Fruit fly (Drosophila melanogaster) whole organism, embryonic: ENCODE results near the gene Muc91C.

Experiments used
- Abd-B ChIP-seq: fragments of 200-800 bp; sonication (Bioruptor generic); optimal IDR thresholded peaks from 2 replicates; lab custom pipeline; 2018; ENCODE audit warnings: missing biosample characterization, mild to moderate bottlenecking, missing genetic modification characterization, moderate library complexity
- CG10431 ChIP-seq: fragments of 200-800 bp; sonication (Bioruptor generic); optimal IDR thresholded peaks from 3 replicates; lab custom pipeline; 2018; ENCODE audit warnings: missing biosample characterization, mild to moderate bottlenecking, missing genetic modification characterization
- CG11696 ChIP-seq: fragments of 200-800 bp; sonication (Bioruptor generic); IDR thresholded peaks from 2 replicates; pipeline ENCODE4 v1.3.6; 2022; ENCODE audit warnings: missing biosample characterization, missing genetic modification characterization
- CG12744 ChIP-seq: fragments of 200-800 bp; sonication (Bioruptor generic); optimal IDR thresholded peaks from 2 replicates; lab custom pipeline; 2016; ENCODE audit warnings: missing biosample characterization, missing genetic modification characterization
- CG13775 ChIP-seq: fragments of 200-800 bp; sonication (Bioruptor generic); optimal IDR thresholded peaks from 3 replicates; lab custom pipeline; 2017; ENCODE audit warnings: missing biosample characterization, mild to moderate bottlenecking, missing genetic modification characterization
- CG15269 ChIP-seq: fragments of 200-800 bp; sonication (Bioruptor generic); optimal IDR thresholded peaks from 2 replicates; lab custom pipeline; 2018; ENCODE audit warnings: missing biosample characterization, mild to moderate bottlenecking, missing genetic modification characterization, moderate library complexity
- CG16863 ChIP-seq: fragments of 200-800 bp; sonication (Bioruptor generic); optimal IDR thresholded peaks from 3 replicates; lab custom pipeline; 2016; ENCODE audit warnings: missing biosample characterization, missing genetic modification characterization
- CG17568 ChIP-seq: fragments of 200-800 bp; sonication (Bioruptor generic); optimal IDR thresholded peaks from 2 replicates; lab custom pipeline; 2018; ENCODE audit warnings: missing biosample characterization, mild to moderate bottlenecking, missing genetic modification characterization, moderate library complexity
- CG17829 ChIP-seq: fragments of 200-800 bp; optimal IDR thresholded peaks from 2 replicates; lab custom pipeline; 2019; ENCODE audit warnings: missing biosample characterization, mild to moderate bottlenecking, missing genetic modification characterization, moderate library complexity
- CG2712 ChIP-seq: fragments of 200-800 bp; optimal IDR thresholded peaks from 3 replicates; lab custom pipeline; 2019; ENCODE audit warnings: missing biosample characterization, mild to moderate bottlenecking, missing genetic modification characterization, moderate library complexity
- CG34376 ChIP-seq: fragments of 200-800 bp; sonication (Bioruptor generic); optimal IDR thresholded peaks from 2 replicates; lab custom pipeline; 2018; ENCODE audit warnings: missing biosample characterization, mild to moderate bottlenecking, missing genetic modification characterization
- CG3726 ChIP-seq: fragments of 200-800 bp; sonication (Bioruptor generic); IDR thresholded peaks from 3 replicates; pipeline ENCODE4, ENCODE4 v1.3.6; 2022; ENCODE audit warnings: missing biosample characterization, missing genetic modification characterization
- CG6254 ChIP-seq: fragments of 200-800 bp; sonication (Bioruptor generic); optimal IDR thresholded peaks from 3 replicates; lab custom pipeline; 2017; ENCODE audit warnings: mild to moderate bottlenecking, missing biosample characterization, missing genetic modification reagents, missing genetic modification characterization
- CG7786 ChIP-seq: fragments of 200-800 bp; sonication (Bioruptor generic); optimal IDR thresholded peaks from 2 replicates; lab custom pipeline; 2016; ENCODE audit warnings: missing biosample characterization, missing genetic modification characterization
- CG7928 ChIP-seq: fragments of 200-800 bp; sonication (Bioruptor generic); optimal IDR thresholded peaks from 2 replicates; lab custom pipeline; 2017; ENCODE audit warnings: missing biosample characterization, mild to moderate bottlenecking, missing genetic modification characterization
- CG8281 ChIP-seq: fragments of 200-800 bp; sonication (Bioruptor generic); optimal IDR thresholded peaks from 2 replicates; lab custom pipeline; 2018; ENCODE audit warnings: missing biosample characterization, mild to moderate bottlenecking, missing genetic modification characterization, moderate library complexity
- CG9215 ChIP-seq: fragments of 200-800 bp; sonication (Bioruptor generic); IDR thresholded peaks from 2 replicates; pipeline ENCODE4 v1.3.6; 2022; ENCODE audit warnings: missing biosample characterization, missing genetic modification characterization
- CG9437 ChIP-seq: fragments of 200-800 bp; sonication (Bioruptor generic); optimal IDR thresholded peaks from 2 replicates; lab custom pipeline; 2018; ENCODE audit warnings: missing biosample characterization, mild to moderate bottlenecking, missing genetic modification characterization
- Eip74EF ChIP-seq, 2 experiments: fragments of 200-800 bp in 1 of 2; fragments of >200 bp in 1 of 2; sonication (Bioruptor generic) in 1 of 2; optimal IDR thresholded peaks; 2 replicates each; lab custom pipeline; 2017 to 2019; ENCODE audit warnings: missing biosample characterization in 2 of 2, missing genetic modification characterization in 2 of 2, mild to moderate bottlenecking in 1 of 2, moderate library complexity in 1 of 2
- HLH4C ChIP-seq: fragments of 200-800 bp; sonication (Bioruptor generic); IDR thresholded peaks from 3 replicates; pipeline ENCODE4 v1.3.6; 2022; ENCODE audit warnings: missing biosample characterization, missing genetic modification characterization; ENCODE audit not compliant: partially characterized antibody
- Kr ChIP-seq: fragments of 200-800 bp; sonication (Bioruptor generic); optimal IDR thresholded peaks from 2 replicates; lab custom pipeline; 2017; ENCODE audit warnings: missing biosample characterization, mild to moderate bottlenecking, missing genetic modification characterization
- Meics ChIP-seq: fragments of 200-800 bp; sonication (Bioruptor generic); optimal IDR thresholded peaks from 2 replicates; lab custom pipeline; 2017; ENCODE audit warnings: missing biosample characterization, mild to moderate bottlenecking, missing genetic modification characterization
- Optix ChIP-seq: fragments of 200-800 bp; sonication (Bioruptor generic); IDR thresholded peaks from 3 replicates; pipeline ENCODE4 v1.3.6; 2022; ENCODE audit warnings: missing biosample characterization, missing genetic modification characterization
- Rfx ChIP-seq: fragments of 200-800 bp; sonication (Bioruptor generic); IDR thresholded peaks from 2 replicates; pipeline ENCODE4 v1.3.6; 2022; ENCODE audit warnings: missing biosample characterization, missing genetic modification characterization
- Usf ChIP-seq: fragments of 200-800 bp; sonication (Bioruptor generic); optimal IDR thresholded peaks from 2 replicates; lab custom pipeline; 2017; ENCODE audit warnings: missing genotype, missing biosample characterization, missing genetic modification characterization
- ash1 ChIP-seq: fragments of 200-800 bp; sonication (Bioruptor generic); optimal IDR thresholded peaks from 2 replicates; lab custom pipeline; 2018; ENCODE audit warnings: missing biosample characterization, mild to moderate bottlenecking, missing genetic modification characterization
- az2 ChIP-seq: fragments of 200-800 bp; sonication (Bioruptor generic); optimal IDR thresholded peaks from 3 replicates; lab custom pipeline; 2016; ENCODE audit warnings: missing biosample characterization, missing genetic modification characterization
- crp ChIP-seq, 2 experiments: fragments of 200-800 bp; sonication (Bioruptor generic); optimal IDR thresholded peaks; 2 replicates in 1 of 2; 3 replicates in 1 of 2; lab custom pipeline; 2017; ENCODE audit warnings: missing biosample characterization in 2 of 2, missing genetic modification characterization in 2 of 2, mild to moderate bottlenecking in 1 of 2, moderate library complexity in 1 of 2
- dimm ChIP-seq: fragments of 200-800 bp; sonication (Bioruptor generic); IDR thresholded peaks from 2 replicates; pipeline ENCODE4 v1.3.6; 2022; ENCODE audit warnings: missing biosample characterization, missing genetic modification characterization
- dm ChIP-seq: fragments of 200-800 bp; sonication (Bioruptor generic); optimal IDR thresholded peaks from 3 replicates; lab custom pipeline; 2016; ENCODE audit warnings: missing biosample characterization, missing genetic modification characterization
- dpn ChIP-seq, 2 experiments: fragments of 200-800 bp; sonication (Bioruptor generic); optimal IDR thresholded peaks; 3 replicates each; lab custom pipeline; 2016; ENCODE audit warnings: missing biosample characterization in 2 of 2, missing genetic modification characterization in 2 of 2
- dysf ChIP-seq: fragments of 200-800 bp; sonication (Bioruptor generic); IDR thresholded peaks from 3 replicates; pipeline ENCODE4 v1.3.6; 2022; ENCODE audit warnings: missing biosample characterization, missing genetic modification characterization
- fd96Cb ChIP-seq: fragments of 200-800 bp; sonication (Bioruptor generic); optimal IDR thresholded peaks from 2 replicates; lab custom pipeline; 2018; ENCODE audit warnings: missing biosample characterization, mild to moderate bottlenecking, missing genetic modification characterization, moderate library complexity
- fu2 ChIP-seq: fragments of 200-800 bp; sonication (Bioruptor generic); optimal IDR thresholded peaks from 2 replicates; lab custom pipeline; 2016; ENCODE audit warnings: missing biosample characterization, missing genetic modification characterization
- gt ChIP-seq: fragments of 200-800 bp; sonication (Bioruptor generic); IDR thresholded peaks from 2 replicates; pipeline ENCODE4 v1.3.6; 2022; ENCODE audit warnings: missing biosample characterization, missing genetic modification characterization
- lilli ChIP-seq: fragments of 200-800 bp; sonication (Bioruptor generic); optimal IDR thresholded peaks from 3 replicates; lab custom pipeline; 2016; ENCODE audit warnings: missing biosample characterization, missing genetic modification characterization
- maf-S ChIP-seq: fragments of 200-800 bp; sonication (Bioruptor generic); optimal IDR thresholded peaks from 2 replicates; lab custom pipeline; 2016; ENCODE audit warnings: missing biosample characterization, missing genetic modification characterization
- mld ChIP-seq: fragments of 200-800 bp; sonication (Bioruptor generic); IDR thresholded peaks from 3 replicates; pipeline ENCODE4 v1.3.6; 2022; ENCODE audit warnings: missing biosample characterization, missing genetic modification characterization; ENCODE audit not compliant: partially characterized antibody
- nerfin-1 ChIP-seq: fragments of 200-800 bp; sonication (Bioruptor generic); optimal IDR thresholded peaks from 3 replicates; lab custom pipeline; 2019; ENCODE audit warnings: missing biosample characterization, mild to moderate bottlenecking, missing genetic modification characterization, moderate library complexity
- pfk ChIP-seq: fragments of 200-800 bp; sonication (Bioruptor generic); optimal IDR thresholded peaks from 2 replicates; lab custom pipeline; 2018; ENCODE audit warnings: missing biosample characterization, mild to moderate bottlenecking, missing genetic modification characterization, moderate library complexity
- pnt ChIP-seq: fragments of 200-800 bp; sonication (Bioruptor generic); optimal IDR thresholded peaks from 3 replicates; lab custom pipeline; 2016; ENCODE audit warnings: missing biosample characterization, missing genetic modification characterization
- psq ChIP-seq: fragments of 200-800 bp; sonication (Bioruptor generic); optimal IDR thresholded peaks from 2 replicates; lab custom pipeline; 2017; ENCODE audit warnings: missing biosample characterization, missing genetic modification characterization
- schlank ChIP-seq: fragments of 200-800 bp; sonication (Bioruptor generic); optimal IDR thresholded peaks from 2 replicates; lab custom pipeline; 2018; ENCODE audit warnings: missing biosample characterization, mild to moderate bottlenecking, missing genetic modification characterization
- seq ChIP-seq: fragments of 200-800 bp; sonication (Bioruptor generic); IDR thresholded peaks from 2 replicates; pipeline ENCODE4 v1.3.6; 2022; ENCODE audit warnings: missing biosample characterization, missing genetic modification characterization
- sob ChIP-seq: fragments of 200-800 bp; sonication (Bioruptor generic); IDR thresholded peaks from 2 replicates; pipeline ENCODE4 v1.3.6; 2022; ENCODE audit warnings: missing biosample characterization, missing genetic modification characterization
- unpg ChIP-seq: fragments of 200-800 bp; sonication (Bioruptor generic); optimal IDR thresholded peaks from 3 replicates; lab custom pipeline; 2018; ENCODE audit warnings: missing biosample characterization, mild to moderate bottlenecking, missing genetic modification characterization, moderate library complexity
- vnd ChIP-seq: fragments of 200-800 bp; sonication (Bioruptor generic); IDR thresholded peaks from 3 replicates; pipeline ENCODE4 v1.3.6; 2022; ENCODE audit warnings: missing biosample characterization, missing genetic modification characterization; ENCODE audit not compliant: partially characterized antibody
- wek ChIP-seq: fragments of 200-800 bp; sonication (Bioruptor generic); optimal IDR thresholded peaks from 3 replicates; lab custom pipeline; 2018; ENCODE audit warnings: missing biosample characterization, mild to moderate bottlenecking, missing genetic modification characterization, moderate library complexity
- wor ChIP-seq: fragments of 200-800 bp; sonication (Bioruptor generic); IDR thresholded peaks from 2 replicates; pipeline ENCODE4 v1.3.6; 2022; ENCODE audit warnings: missing biosample characterization, missing genetic modification characterization
- yki ChIP-seq: fragments of >200 bp; optimal IDR thresholded peaks from 3 replicates; lab custom pipeline; 2018

Muc91C gene

DNA sequence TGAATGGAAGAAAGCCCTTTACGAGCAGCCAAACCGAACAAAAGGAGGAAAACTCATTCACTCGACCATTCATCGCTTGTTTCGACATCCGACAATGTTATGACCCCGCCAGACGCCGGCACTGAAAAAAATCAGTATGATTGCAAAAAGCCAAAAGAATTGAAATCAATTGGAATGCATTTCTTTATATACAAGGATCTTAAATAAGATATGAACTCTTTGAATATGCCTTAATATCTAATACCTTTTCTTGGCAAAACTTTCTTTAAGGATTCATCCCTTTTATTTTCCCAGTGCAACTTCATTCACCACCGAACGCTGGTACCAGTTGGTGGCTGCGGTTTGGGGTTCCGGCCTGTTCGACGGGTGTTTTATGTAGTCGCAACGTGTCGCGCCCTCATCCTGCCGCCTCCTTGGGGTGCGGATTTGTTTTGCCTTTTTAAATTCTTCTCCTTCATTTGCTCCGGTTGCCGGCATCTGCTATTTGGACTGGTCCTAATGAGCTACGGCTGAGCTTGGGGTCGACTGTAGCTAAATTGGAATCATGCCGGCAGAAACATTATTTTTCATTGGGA is 27.3 kb upstream of the Muc91C start:
- TF ChIP-seq wek (GFP tag; lab: Kevin White, UChicago) (peak; percentile 77), psq (GFP tag; lab: Kevin White, UChicago) (peak; percentile 16), CG13775 (GFP tag; lab: Kevin White, UChicago) (peak; percentile 71), fu2 (GFP tag; lab: Kevin White, UChicago) (peak; percentile 73), schlank (peak; percentile 75), unpg (GFP tag; lab: Kevin White, UChicago) (peak; percentile 87), mld (no peak), CG7786 (GFP tag; lab: Kevin White, UChicago) (peak; percentile 81), Usf (GFP tag; lab: Kevin White, UChicago) (peak; percentile 29), CG15269 (tag; lab: Kevin White, UChicago) (peak; percentile 92), CG12744 (GFP tag; lab: Kevin White, UChicago) (peak; percentile 80), CG2712 (peak; percentile 93), CG10431 (GFP tag; lab: Kevin White, UChicago) (peak; percentile 61), Meics (peak; percentile 88), dm (GFP tag; lab: Kevin White, UChicago) (peak; percentile 59), Eip74EF (GFP tag; optimal IDR thresholded peaks at IDR 0.05; lab: Kevin White, UChicago) (peak in 1 of 2 experiments; percentile 79), CG34376 (GFP tag; lab: Kevin White, UChicago) (peak; percentile 87), Optix (GFP tag; lab: Robert Waterston, UW) (peak; percentile 66; the same call in 1 of the 3 replicates), fd96Cb (peak; percentile 83), seq (GFP tag; lab: Robert Waterston, UW) (peak; percentile 89), CG9215 (GFP tag; lab: Robert Waterston, UW) (peak; percentile 63), CG11696 (GFP tag; lab: Robert Waterston, UW) (peak; percentile 59), Rfx (GFP tag; lab: Robert Waterston, UW) (peak; percentile 89), vnd (no peak), dpn (GFP tag; optimal IDR thresholded peaks at IDR 0.05; lab: Kevin White, UChicago) (peak; percentile 83 to 86), gt (peak; percentile 59), CG17568 (GFP tag; lab: Kevin White, UChicago) (peak; percentile 61), nerfin-1 (tag; lab: Kevin White, UChicago) (peak; percentile 86), CG8281 (tag; lab: Kevin White, UChicago) (peak; percentile 59), CG3726 (GFP tag; lab: Robert Waterston, UW) (0 out of 3 replicates have a peak, but pooled peaks have one; percentile 57), wor (peak; percentile 74), CG16863 (GFP tag; lab: Kevin White, UChicago) (peak; percentile 83), az2 (GFP tag; lab: Kevin White, UChicago) (peak; percentile 76), crp (GFP tag; optimal IDR thresholded peaks at IDR 0.05; lab: Kevin White, UChicago) (peak in 1 of 2 experiments; percentile 18), ash1 (GFP tag; lab: Kevin White, UChicago) (no peak), sob (GFP tag; lab: Robert Waterston, UW) (peak; percentile 83), Abd-B (GFP tag; lab: Kevin White, UChicago) (peak; percentile 81), CG6254 (GFP tag; lab: Kevin White, UChicago) (peak; percentile 62), pnt (GFP tag; lab: Kevin White, UChicago) (peak; percentile 81), dysf (peak; percentile 87), HLH4C (no peak), CG9437 (GFP tag; lab: Kevin White, UChicago) (peak; percentile 70), dimm (GFP tag; lab: Robert Waterston, UW) (peak; percentile 65), Kr (GFP tag; lab: Kevin White, UChicago) (no peak), yki (no peak), lilli (GFP tag; lab: Kevin White, UChicago) (peak; percentile 88), CG7928 (peak; percentile 8), maf-S (GFP tag; lab: Kevin White, UChicago) (peak; percentile 76), pfk (GFP tag; lab: Kevin White, UChicago) (no peak), CG17829 (tag; lab: Kevin White, UChicago) (peak; percentile 88)
